Worm (Caenorhabditis elegans) whole organism, midembryonic: ENCODE data around the gene C33G3.5.

Source experiments
- T22C8.4 ChIP-seq: fragments of 200-800 bp; sonication (Bioruptor generic); IDR thresholded peaks from 2 replicates; pipeline ENCODE4 v1.3.6; 2022; ENCODE audit warnings: missing genetic modification characterization, missing compliant biosample characterization
- cog-1 ChIP-seq: sonication (generic microtip); optimal IDR thresholded peaks from 2 replicates; lab custom pipeline; 2016; ENCODE audit warnings: missing genetic modification characterization, missing compliant biosample characterization
- flt-1 ChIP-seq: fragments of 200-800 bp; sonication (Bioruptor generic); IDR thresholded peaks from 2 replicates; pipeline ENCODE4 v1.3.6; 2022; ENCODE audit warnings: missing genetic modification characterization, missing compliant biosample characterization
- klf-2 ChIP-seq: fragments of 200-800 bp; sonication (Bioruptor generic); conservative IDR thresholded peaks from 2 replicates; pipeline ENCODE4 v1.3.6; 2022; ENCODE audit warnings: missing genetic modification reagents, missing genetic modification characterization, missing compliant biosample characterization
- med-1 ChIP-seq: sonication (generic microtip); optimal IDR thresholded peaks from 2 replicates; lab custom pipeline; 2017; ENCODE audit warnings: missing genetic modification characterization, mild to moderate bottlenecking, missing compliant biosample characterization, antibody characterized with exemption, missing genetic modification reagents; ENCODE audit not compliant: insufficient read depth
- ref-1 ChIP-seq: fragments of 200-800 bp; sonication (Bioruptor generic); conservative IDR thresholded peaks from 2 replicates; pipeline ENCODE4 v1.3.6; 2022; ENCODE audit warnings: missing genetic modification reagents, missing genetic modification characterization, missing compliant biosample characterization
- tab-1 ChIP-seq: fragments of 200-800 bp; sonication (Bioruptor generic); IDR thresholded peaks from 2 replicates; pipeline ENCODE4 v1.3.6; 2022; ENCODE audit warnings: missing genetic modification characterization, missing compliant biosample characterization
- ztf-29 ChIP-seq: fragments of 200-800 bp; sonication (Bioruptor generic); IDR thresholded peaks from 2 replicates; pipeline ENCODE4 v1.3.6; 2022; ENCODE audit warnings: missing genetic modification reagents, missing genetic modification characterization, missing compliant biosample characterization

DNA sequence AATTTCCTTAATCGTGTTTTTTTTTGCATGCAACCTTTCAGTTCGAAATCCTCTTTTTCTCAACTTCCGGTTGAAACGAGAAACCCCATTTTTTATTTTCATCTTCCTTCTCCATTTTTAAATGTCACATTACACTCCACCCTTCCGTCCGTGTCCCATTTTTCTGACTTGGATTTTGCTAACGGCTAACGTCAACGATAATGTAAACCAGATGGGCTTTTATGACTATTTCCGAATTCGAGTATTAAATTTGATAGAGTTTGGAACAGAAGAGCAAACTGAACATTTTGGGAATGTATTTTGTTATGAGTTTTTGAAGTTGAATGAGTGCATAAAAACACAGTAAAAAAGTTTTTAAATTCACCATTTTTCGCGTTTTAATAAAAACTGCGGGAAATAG, 22.8 kb downstream of the C33G3.5 start:
- TF ChIP-seq flt-1 (no peak), med-1 (GFP tag; lab: Kevin White, UChicago) (no peak), cog-1 (tag; lab: Kevin White, UChicago) (no peak), klf-2 (GFP tag; lab: Robert Waterston, UW) (no peak), ref-1 (GFP tag; lab: Robert Waterston, UW) (no peak), tab-1 (GFP tag; lab: Robert Waterston, UW) (no peak), T22C8.4 (GFP tag; lab: Robert Waterston, UW) (no peak), ztf-29 (GFP tag; lab: Robert Waterston, UW) (no peak)
